Fruit fly (Drosophila melanogaster) S2 (cell line): ENCODE data around the gene Pbp45.

Experiments used
- CG8478 ChIP-seq: fragments of >200 bp; optimal IDR thresholded peaks from 2 replicates; lab custom pipeline; 2018
- CTCF ChIP-seq, 2 experiments: fragments of >200 bp; optimal IDR thresholded peaks; 2 replicates each; lab custom pipeline; 2018

dm6 chr3R:15851912-15852311 is 12.6 kb upstream of the Pbp45 start:
- no peak for TF ChIP-seq CG8478 (lab: Kevin White, UChicago)
- TF ChIP-seq CTCF (optimal IDR thresholded peaks at IDR 0.05; lab: Kevin White, UChicago): no peak
